Fruit fly (Drosophila melanogaster) whole organism, wandering third instar larva: Measurements from ENCODE around the gene Gr21a.

Experiments
- Abd-B ChIP-seq: fragments of >200 bp; optimal IDR thresholded peaks from 2 replicates; lab custom pipeline; 2017; ENCODE audit warnings: missing biosample characterization, missing genetic modification characterization
- CG32264 ChIP-seq: fragments of 200-800 bp; sonication (Bioruptor generic); optimal IDR thresholded peaks from 2 replicates; lab custom pipeline; 2016; ENCODE audit warnings: missing biosample characterization, missing genetic modification characterization
- CG9705 ChIP-seq: fragments of 200-800 bp; sonication (Bioruptor generic); optimal IDR thresholded peaks from 2 replicates; lab custom pipeline; 2018; ENCODE audit warnings: missing biosample characterization, mild to moderate bottlenecking, missing genetic modification characterization
- CrebA ChIP-seq: fragments of 200-800 bp; sonication (Bioruptor generic); optimal IDR thresholded peaks from 2 replicates; lab custom pipeline; 2016; ENCODE audit warnings: missing biosample characterization, mild to moderate bottlenecking, missing genetic modification characterization, borderline replicate concordance
- Dfd ChIP-seq: fragments of >200 bp; optimal IDR thresholded peaks from 2 replicates; lab custom pipeline; 2017; ENCODE audit warnings: missing biosample characterization, missing genetic modification characterization
- Dif ChIP-seq: fragments of 200-275, 200-300 bp; sonication (Bioruptor generic); optimal IDR thresholded peaks from 2 replicates; lab custom pipeline; 2018; ENCODE audit warnings: missing biosample characterization, missing genetic modification characterization; ENCODE audit not compliant: partially characterized antibody
- GATAd ChIP-seq: sonication (Bioruptor generic); optimal IDR thresholded peaks from 2 replicates; lab custom pipeline; 2016; ENCODE audit warnings: missing biosample characterization, missing genetic modification characterization
- Hnf4 ChIP-seq: fragments of 200-800 bp; sonication (Bioruptor generic); optimal IDR thresholded peaks from 2 replicates; lab custom pipeline; 2016; ENCODE audit warnings: missing biosample characterization, mild to moderate bottlenecking, missing genetic modification characterization
- Hr78 ChIP-seq: fragments of >200 bp; optimal IDR thresholded peaks from 2 replicates; lab custom pipeline; 2017; ENCODE audit warnings: missing biosample characterization, missing genetic modification characterization
- Jra ChIP-seq: sonication (Bioruptor generic); optimal IDR thresholded peaks from 2 replicates; lab custom pipeline; 2016; ENCODE audit warnings: missing biosample characterization, missing genetic modification characterization
- Mio ChIP-seq: sonication (Bioruptor generic); optimal IDR thresholded peaks from 2 replicates; lab custom pipeline; 2016; ENCODE audit warnings: missing biosample characterization, missing genetic modification characterization
- Myc ChIP-seq: fragments of >200 bp; optimal IDR thresholded peaks from 2 replicates; lab custom pipeline; 2017
- N ChIP-seq: fragments of >200 bp; optimal IDR thresholded peaks from 2 replicates; lab custom pipeline; 2018; ENCODE audit warnings: missing biosample characterization, missing external identifiers, missing genetic modification characterization
- OdsH ChIP-seq: fragments of 200-800 bp; sonication (Bioruptor generic); optimal IDR thresholded peaks from 2 replicates; lab custom pipeline; 2016; ENCODE audit warnings: missing biosample characterization, mild to moderate bottlenecking, missing genetic modification characterization
- Rel ChIP-seq, 2 experiments: fragments of 200-800 bp; sonication (Bioruptor generic) in 1 of 2; optimal IDR thresholded peaks; 2 replicates in 1 of 2; 3 replicates in 1 of 2; lab custom pipeline; 2016 to 2019; ENCODE audit warnings: mild to moderate bottlenecking in 2 of 2, missing biosample characterization in 2 of 2, missing genetic modification characterization in 2 of 2, moderate library complexity in 1 of 2
- Sp1 ChIP-seq: fragments of 200-800 bp; sonication (Bioruptor generic); optimal IDR thresholded peaks from 3 replicates; lab custom pipeline; 2019; ENCODE audit warnings: missing biosample characterization, mild to moderate bottlenecking, missing genetic modification characterization, moderate library complexity
- Vsx2 ChIP-seq: fragments of 200-300, 225-300 bp; sonication (Bioruptor generic); optimal IDR thresholded peaks from 2 replicates; lab custom pipeline; 2018; ENCODE audit warnings: missing biosample characterization, missing genetic modification characterization; ENCODE audit not compliant: partially characterized antibody
- br ChIP-seq: fragments of 200-800 bp; sonication (Bioruptor generic); optimal IDR thresholded peaks from 2 replicates; lab custom pipeline; 2016; ENCODE audit warnings: missing biosample characterization, missing genetic modification characterization
- brk ChIP-seq: fragments of 200-800 bp; sonication (Bioruptor generic); optimal IDR thresholded peaks from 2 replicates; lab custom pipeline; 2016; ENCODE audit warnings: missing biosample characterization, mild to moderate bottlenecking, missing genetic modification characterization
- dl ChIP-seq, 2 experiments: fragments of 175-275, 200-275 bp in 1 of 2; fragments of 200-275 bp in 1 of 2; sonication (Bioruptor generic); optimal IDR thresholded peaks; lab custom pipeline; 2018; ENCODE audit warnings: mild to moderate bottlenecking in 2 of 2, missing biosample characterization in 2 of 2, missing genetic modification characterization in 2 of 2, moderate library complexity in 2 of 2; ENCODE audit not compliant: partially characterized antibody in 2 of 2, insufficient read depth in 1 of 2
- dsf ChIP-seq: sonication (Bioruptor generic); optimal IDR thresholded peaks from 2 replicates; lab custom pipeline; 2016; ENCODE audit warnings: missing biosample characterization, missing genetic modification characterization, borderline replicate concordance
- foxo ChIP-seq, 2 experiments: fragments of 200-800 bp; sonication (Bioruptor generic); optimal IDR thresholded peaks; 2 replicates in 1 of 2; 3 replicates in 1 of 2; lab custom pipeline; 2016 to 2017; ENCODE audit warnings: missing biosample characterization in 2 of 2, missing genetic modification characterization in 2 of 2
- fru ChIP-seq: fragments of 200-800 bp; sonication (Bioruptor generic); optimal IDR thresholded peaks from 3 replicates; lab custom pipeline; 2016; ENCODE audit warnings: missing biosample characterization, mild to moderate bottlenecking, missing genetic modification characterization
- h ChIP-seq: fragments of 200-800 bp; sonication (Bioruptor generic); optimal IDR thresholded peaks from 3 replicates; lab custom pipeline; 2016; ENCODE audit warnings: missing biosample characterization, mild to moderate bottlenecking, missing genetic modification characterization
- lola ChIP-seq: fragments of >200 bp; optimal IDR thresholded peaks from 2 replicates; lab custom pipeline; 2017; ENCODE audit warnings: missing biosample characterization, missing genetic modification characterization
- psq ChIP-seq: fragments of 200-800 bp; sonication (Bioruptor generic); optimal IDR thresholded peaks from 3 replicates; lab custom pipeline; 2017; ENCODE audit warnings: missing biosample characterization, mild to moderate bottlenecking, missing genetic modification characterization, moderate library complexity
- rgr ChIP-seq: fragments of 200-800 bp; sonication (Bioruptor generic); optimal IDR thresholded peaks from 3 replicates; lab custom pipeline; 2016; ENCODE audit warnings: missing biosample characterization, mild to moderate bottlenecking, missing genetic modification characterization
- sage ChIP-seq: fragments of 200-800 bp; sonication (Bioruptor generic); optimal IDR thresholded peaks from 2 replicates; lab custom pipeline; 2016; ENCODE audit warnings: missing biosample characterization, mild to moderate bottlenecking, missing genetic modification characterization
- sv ChIP-seq: fragments of 200-800 bp; sonication (Bioruptor generic); optimal IDR thresholded peaks from 3 replicates; lab custom pipeline; 2016; ENCODE audit warnings: missing biosample characterization, missing genetic modification characterization
- tai ChIP-seq: sonication (Bioruptor generic); optimal IDR thresholded peaks from 2 replicates; lab custom pipeline; 2016; ENCODE audit warnings: missing biosample characterization, missing genetic modification characterization
- usp ChIP-seq: fragments of >200 bp; optimal IDR thresholded peaks from 2 replicates; lab custom pipeline; 2017; ENCODE audit warnings: missing biosample characterization, missing genetic modification characterization

Gene Gr21a

DNA sequence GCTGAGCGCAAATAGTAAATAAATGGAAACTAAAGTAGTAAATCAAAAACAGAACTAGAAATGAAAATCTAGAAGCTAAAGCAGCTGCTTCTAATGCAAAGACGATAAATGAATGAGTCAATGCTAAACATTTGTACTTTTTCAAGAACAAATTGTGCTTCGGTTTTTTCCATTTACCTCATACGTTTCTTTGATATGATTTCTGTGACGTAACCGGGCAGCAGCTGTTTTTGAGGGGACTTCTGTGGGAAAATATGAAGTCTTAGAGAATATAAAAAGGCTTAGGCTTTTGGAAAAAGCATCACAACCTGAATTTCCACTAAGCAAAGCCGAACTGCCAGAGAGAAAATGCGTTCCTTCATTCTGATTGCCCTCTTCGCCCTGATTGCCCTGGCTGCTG is 7.0 kb upstream of the Gr21a start, which contains the start of gene CG12506:
Gene CG12506, plus strand, starts transcription at position 301 of the 400 bp plus-strand sequence.
- TF ChIP-seq Sp1: no peak
- TF ChIP-seq CG9705 (GFP tag; lab: Kevin White, UChicago): no peak
- no peak for TF ChIP-seq fru (GFP tag; lab: Kevin White, UChicago)
- TF ChIP-seq Dfd (GFP tag; lab: Kevin White, UChicago): no peak
- TF ChIP-seq sage: no peak
- TF ChIP-seq h (GFP tag; lab: Kevin White, UChicago): no peak
- TF ChIP-seq Hr78 (GFP tag; lab: Kevin White, UChicago): no peak
- no peak for TF ChIP-seq dsf (GFP tag; lab: Kevin White, UChicago)
- no peak for TF ChIP-seq brk (GFP tag; lab: Kevin White, UChicago)
- no peak for TF ChIP-seq psq
- no peak for TF ChIP-seq foxo (GFP tag; optimal IDR thresholded peaks at IDR 0.05; lab: Kevin White, UChicago)
- no peak for TF ChIP-seq Rel (GFP tag; optimal IDR thresholded peaks at IDR 0.05; lab: Kevin White, UChicago)
- no peak for TF ChIP-seq Rel (tag; optimal IDR thresholded peaks at IDR 0.05; lab: Kevin White, UChicago)
- TF ChIP-seq Vsx2: no peak

DNA sequence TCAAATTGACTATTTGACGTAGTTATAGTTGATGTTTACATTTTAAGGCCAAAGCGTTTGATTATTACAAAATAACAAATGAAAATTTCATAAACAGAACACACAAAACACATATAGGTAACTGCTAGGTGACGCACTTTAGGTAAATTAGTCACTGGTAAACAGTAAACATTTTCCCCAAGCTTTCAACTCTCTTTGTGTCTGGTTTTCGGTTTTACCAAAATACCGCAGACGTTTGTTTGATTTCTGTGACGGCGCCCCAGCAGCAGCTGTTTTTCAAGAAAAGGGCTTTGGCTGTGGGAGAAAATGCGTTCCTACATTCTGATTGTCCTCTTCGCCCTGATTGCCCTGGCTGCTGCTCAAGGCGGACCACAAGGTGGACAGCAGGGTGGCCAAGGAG is 4.0 kb upstream of the Gr21a start, which contains the start of gene CG13946:
Gene CG13946, plus strand, starts transcription at position 301 of the 400 bp plus-strand sequence.
- TF ChIP-seq usp (no peak), CG9705 (GFP tag; lab: Kevin White, UChicago) (no peak), fru (GFP tag; lab: Kevin White, UChicago) (no peak)

DNA sequence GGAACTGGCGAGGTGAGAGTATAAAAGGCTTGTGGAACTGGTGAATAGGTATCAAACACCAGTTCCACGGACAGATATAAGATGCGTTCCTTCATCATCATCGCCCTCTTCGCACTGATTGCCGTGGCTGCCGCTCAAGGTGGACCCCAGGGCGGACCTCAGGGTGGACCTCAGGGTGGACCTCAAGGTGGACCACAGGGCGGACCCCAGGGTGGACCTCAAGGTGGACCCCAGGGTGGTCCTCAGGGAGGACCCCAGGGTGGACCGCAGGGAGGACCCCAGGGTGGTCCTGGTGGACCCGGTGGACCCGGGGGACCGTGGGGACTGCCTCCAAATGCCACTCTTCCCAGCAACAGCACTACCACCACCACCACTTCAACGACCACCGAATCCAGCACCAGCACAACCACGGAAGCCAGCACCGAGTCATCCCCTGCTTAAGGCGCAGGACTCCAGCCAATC is 1.1 kb upstream of the Gr21a start, which contains the start of gene CG13947:
Gene CG13947, plus strand, starts transcription at position 51 of the 462 bp plus-strand sequence.
- no peak for TF ChIP-seq rgr (GFP tag; lab: Kevin White, UChicago)
- TF ChIP-seq Dfd (GFP tag; lab: Kevin White, UChicago): peak; percentile 99
- TF ChIP-seq Hr78 (GFP tag; lab: Kevin White, UChicago): no peak

DNA sequence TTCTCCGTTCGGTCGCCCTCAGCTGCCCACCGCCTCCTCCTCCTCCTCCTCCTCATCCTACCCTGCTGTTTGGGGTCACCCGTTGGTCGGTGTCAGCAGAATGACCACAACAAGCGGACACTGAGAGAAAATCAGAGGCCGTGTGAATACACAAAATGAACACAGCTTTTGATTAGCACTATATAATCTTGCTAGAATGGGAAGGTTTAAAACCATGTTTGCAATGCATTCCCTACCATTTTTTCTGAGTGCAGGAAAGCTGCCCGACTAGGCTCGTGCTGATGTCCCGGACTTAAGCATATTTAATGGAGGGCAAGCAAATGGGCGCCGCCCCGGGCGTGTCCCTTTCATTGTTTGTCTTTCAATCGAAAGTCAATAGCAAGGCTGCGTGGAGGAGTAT is 569 bp downstream of the Gr21a start:
- TF ChIP-seq CG32264 (GFP tag; lab: Kevin White, UChicago): no peak
- no peak for TF ChIP-seq GATAd (GFP tag; lab: Kevin White, UChicago)
- TF ChIP-seq lola (GFP tag; lab: Kevin White, UChicago): no peak
- TF ChIP-seq Jra (GFP tag; lab: Kevin White, UChicago): no peak
- no peak for TF ChIP-seq rgr (GFP tag; lab: Kevin White, UChicago)
- no peak for TF ChIP-seq Abd-B (GFP tag; lab: Kevin White, UChicago)
- no peak for TF ChIP-seq Myc (lab: Kevin White, UChicago)
- no peak for TF ChIP-seq tai
- no peak for TF ChIP-seq sv (GFP tag; lab: Kevin White, UChicago)
- TF ChIP-seq h (GFP tag; lab: Kevin White, UChicago): no peak
- TF ChIP-seq CG9705 (GFP tag; lab: Kevin White, UChicago): no peak
- TF ChIP-seq OdsH (GFP tag; lab: Kevin White, UChicago): no peak
- no peak for TF ChIP-seq Rel (GFP tag; optimal IDR thresholded peaks at IDR 0.05; lab: Kevin White, UChicago)
- no peak for TF ChIP-seq Rel (tag; optimal IDR thresholded peaks at IDR 0.05; lab: Kevin White, UChicago)
- no peak for TF ChIP-seq psq
- no peak for TF ChIP-seq Mio
- TF ChIP-seq CrebA: no peak

DNA sequence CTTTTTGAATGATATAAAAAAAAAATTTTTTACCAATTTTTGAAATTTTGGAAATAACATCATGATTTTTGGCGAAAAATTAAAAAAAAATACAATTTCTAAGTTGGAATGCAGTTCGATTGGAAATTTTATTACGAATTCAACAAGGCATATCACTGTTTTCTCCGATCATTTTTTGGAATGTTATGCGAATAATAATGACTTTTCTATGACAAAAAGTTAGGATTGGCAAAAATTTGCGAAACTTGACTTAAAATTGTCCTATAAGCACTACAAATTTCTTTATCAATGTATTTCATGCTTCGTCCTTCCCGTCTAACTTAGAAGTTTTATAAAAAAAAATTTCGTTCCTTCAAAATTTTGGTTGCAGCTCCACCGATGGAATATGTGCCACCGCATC is 3.8 kb downstream of the Gr21a start, which contains the start of gene CG3544:
Gene CG3544, plus strand, starts transcription at position 301 of the 400 bp plus-strand sequence.
- TF ChIP-seq Hnf4 (GFP tag; lab: Kevin White, UChicago) (no peak), psq (no peak), N (GFP tag; lab: Kevin White, UChicago) (no peak), br (GFP tag; lab: Kevin White, UChicago) (no peak), Rel (GFP tag; optimal IDR thresholded peaks at IDR 0.05; lab: Kevin White, UChicago) (no peak), Rel (tag; optimal IDR thresholded peaks at IDR 0.05; lab: Kevin White, UChicago) (no peak), Jra (GFP tag; lab: Kevin White, UChicago) (no peak), Dif (no peak), dl (GFP tag; optimal IDR thresholded peaks at IDR 0.05; lab: Kevin White, UChicago; ENCODE audit: insufficient read depth in 1 of 2, partially characterized antibody in 2 of 2) (no peak), fru (GFP tag; lab: Kevin White, UChicago) (no peak), brk (GFP tag; lab: Kevin White, UChicago) (no peak), CG32264 (GFP tag; lab: Kevin White, UChicago) (no peak), Dfd (GFP tag; lab: Kevin White, UChicago) (no peak), CrebA (no peak), Myc (lab: Kevin White, UChicago) (no peak), usp (no peak)
